Fruit fly (Drosophila melanogaster) whole organism, pupa: ENCODE measurements around the gene Lk6.

Experiments used
- CG10348 ChIP-seq: fragments of 200-800 bp; sonication (Bioruptor generic); IDR thresholded peaks from 2 replicates; pipeline ENCODE4 v1.3.6; 2022; ENCODE audit warnings: missing biosample characterization, missing genetic modification characterization
- CG12605 ChIP-seq: fragments of 200-800 bp; sonication (Bioruptor generic); IDR thresholded peaks from 2 replicates; pipeline ENCODE4 v1.3.6; 2022; ENCODE audit warnings: missing biosample characterization, missing genetic modification characterization
- CG13204 ChIP-seq: fragments of 200-800 bp; sonication (Bioruptor generic); optimal IDR thresholded peaks from 2 replicates; lab custom pipeline; 2018; ENCODE audit warnings: missing biosample characterization, mild to moderate bottlenecking, missing genetic modification characterization, moderate library complexity
- CG14655 ChIP-seq: fragments of 200-800 bp; sonication (Bioruptor generic); optimal IDR thresholded peaks from 3 replicates; lab custom pipeline; 2017; ENCODE audit warnings: mild to moderate bottlenecking, missing biosample characterization, missing genetic modification reagents, missing genetic modification characterization
- CG15710 ChIP-seq: fragments of 200-800 bp; sonication (Bioruptor generic); optimal IDR thresholded peaks from 2 replicates; lab custom pipeline; 2018; ENCODE audit warnings: missing biosample characterization, mild to moderate bottlenecking, missing genetic modification characterization, moderate library complexity
- CG17806 ChIP-seq: fragments of 200-800 bp; sonication (Bioruptor generic); optimal IDR thresholded peaks from 2 replicates; lab custom pipeline; 2018; ENCODE audit warnings: missing biosample characterization, mild to moderate bottlenecking, missing genetic modification characterization, moderate library complexity
- CG32121 ChIP-seq: fragments of 200-800 bp; sonication (Bioruptor generic); IDR thresholded peaks from 2 replicates; pipeline ENCODE4 v1.3.6; 2022; ENCODE audit warnings: missing biosample characterization, missing genetic modification characterization
- CG34367 ChIP-seq: fragments of 200-800 bp; sonication (Bioruptor generic); optimal IDR thresholded peaks from 2 replicates; lab custom pipeline; 2018; ENCODE audit warnings: missing biosample characterization, mild to moderate bottlenecking, missing genetic modification characterization
- CG4496 ChIP-seq: fragments of 200-800 bp; sonication (Bioruptor generic); IDR thresholded peaks from 3 replicates; pipeline ENCODE4 v1.3.6; 2022; ENCODE audit warnings: missing biosample characterization, missing genetic modification characterization
- CG8159 ChIP-seq: fragments of 200-800 bp; sonication (Bioruptor generic); optimal IDR thresholded peaks from 3 replicates; lab custom pipeline; 2018; ENCODE audit warnings: missing biosample characterization, mild to moderate bottlenecking, missing genetic modification characterization, moderate library complexity
- CG8301 ChIP-seq: fragments of 200-800 bp; sonication (Bioruptor generic); optimal IDR thresholded peaks from 2 replicates; lab custom pipeline; 2018; ENCODE audit warnings: missing biosample characterization, mild to moderate bottlenecking, missing genetic modification characterization
- CG9948 ChIP-seq: fragments of 200-800 bp; sonication (Bioruptor generic); optimal IDR thresholded peaks from 2 replicates; lab custom pipeline; 2018; ENCODE audit warnings: missing biosample characterization, mild to moderate bottlenecking, missing genetic modification characterization, moderate library complexity
- D1 ChIP-seq: fragments of 200-800 bp; sonication (Bioruptor generic); optimal IDR thresholded peaks from 2 replicates; lab custom pipeline; 2018; ENCODE audit warnings: missing biosample characterization, mild to moderate bottlenecking, missing genetic modification characterization, moderate library complexity
- EcR ChIP-seq: fragments of 200-800 bp; sonication (Bioruptor generic); optimal IDR thresholded peaks from 3 replicates; lab custom pipeline; 2019; ENCODE audit warnings: missing biosample characterization, missing genetic modification characterization, mild to moderate bottlenecking, moderate library complexity, missing genetic modification reagents
- Ets98B ChIP-seq: fragments of 200-800 bp; sonication (Bioruptor generic); IDR thresholded peaks from 2 replicates; pipeline ENCODE4 v1.3.6; 2022; ENCODE audit warnings: missing biosample characterization, missing genetic modification characterization
- Pif1A ChIP-seq: fragments of 200-800 bp; sonication (Bioruptor generic); optimal IDR thresholded peaks from 3 replicates; lab custom pipeline; 2016; ENCODE audit warnings: missing biosample characterization, missing genetic modification characterization
- Pif1B ChIP-seq: fragments of 200-800 bp; sonication (Bioruptor generic); optimal IDR thresholded peaks from 3 replicates; lab custom pipeline; 2016; ENCODE audit warnings: missing biosample characterization, missing genetic modification characterization
- Snoo ChIP-seq: fragments of 200-800 bp; sonication (Bioruptor generic); optimal IDR thresholded peaks from 3 replicates; lab custom pipeline; 2017; ENCODE audit warnings: missing biosample characterization, mild to moderate bottlenecking, missing genetic modification characterization, inconsistent platforms
- fd96Ca ChIP-seq: fragments of 200-800 bp; sonication (Bioruptor generic); IDR thresholded peaks from 3 replicates; pipeline ENCODE4 v1.3.6; 2022; ENCODE audit warnings: missing biosample characterization, missing genetic modification characterization
- gl ChIP-seq: fragments of 200-800 bp; sonication (Bioruptor generic); optimal IDR thresholded peaks from 2 replicates; lab custom pipeline; 2018; ENCODE audit warnings: missing biosample characterization, mild to moderate bottlenecking, missing genetic modification characterization
- rn ChIP-seq: fragments of 200-800 bp; sonication (Bioruptor generic); IDR thresholded peaks from 2 replicates; pipeline ENCODE4 v1.3.6; 2022; ENCODE audit warnings: missing biosample characterization, missing genetic modification characterization

The Lk6 gene

DNA sequence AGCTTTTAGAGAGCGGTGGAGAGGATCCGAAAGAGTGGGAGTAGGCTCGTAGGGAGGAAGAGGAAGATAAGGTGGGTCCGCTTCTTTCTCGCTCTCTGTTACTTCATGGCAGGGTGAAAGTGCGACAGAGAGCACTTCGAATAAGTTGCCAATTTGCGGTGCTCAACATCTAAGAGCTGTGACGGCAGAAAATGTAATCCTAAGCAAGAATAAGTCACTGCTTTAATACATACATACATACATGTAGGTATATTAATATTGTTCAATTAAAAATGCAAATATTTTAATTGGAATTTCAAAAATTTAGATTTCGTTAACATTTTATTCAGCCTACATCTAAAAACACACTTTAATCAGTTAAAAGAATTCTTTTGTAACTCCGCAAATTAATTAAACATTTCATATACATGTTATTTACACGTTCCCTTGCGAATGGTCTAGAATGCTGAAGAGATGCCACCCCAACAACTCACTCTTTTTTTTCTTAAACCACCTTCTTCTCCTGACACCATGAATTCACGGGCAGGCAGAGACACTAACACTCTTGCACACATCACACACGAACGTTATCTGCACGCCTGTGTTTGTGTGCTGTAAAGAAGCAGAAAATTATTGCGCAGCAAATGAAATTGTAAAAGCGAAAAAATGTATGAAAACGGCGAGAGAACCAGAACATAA lies 5.6 kb downstream of the Lk6 start:
- TF ChIP-seq CG4496 (GFP tag; lab: Robert Waterston, UW), result no peak
- TF ChIP-seq fd96Ca (GFP tag; lab: Robert Waterston, UW), result no peak
- no peak for TF ChIP-seq Ets98B (GFP tag; lab: Robert Waterston, UW)
- peak; percentile 32 for TF ChIP-seq D1 (tag; lab: Kevin White, UChicago)
- no peak for TF ChIP-seq gl (tag; lab: Kevin White, UChicago)
- no peak for TF ChIP-seq CG32121 (GFP tag; lab: Robert Waterston, UW)
- TF ChIP-seq CG10348 (GFP tag; lab: Robert Waterston, UW), result no peak
- peak; percentile 23 for TF ChIP-seq CG8301 (tag; lab: Kevin White, UChicago)
- TF ChIP-seq CG34367 (tag; lab: Kevin White, UChicago), result no peak
- no peak for TF ChIP-seq CG12605 (GFP tag; lab: Robert Waterston, UW)
- peak; percentile 9 for TF ChIP-seq CG14655 (GFP tag; lab: Kevin White, UChicago)
- peak; percentile 15 for TF ChIP-seq CG15710 (tag; lab: Kevin White, UChicago)
- TF ChIP-seq Pif1A (GFP tag; lab: Kevin White, UChicago), result peak; percentile 37
- no peak for TF ChIP-seq CG9948 (tag; lab: Kevin White, UChicago)
- TF ChIP-seq EcR (GFP tag; lab: Kevin White, UChicago), result no peak
- peak; percentile 4 for TF ChIP-seq Snoo
- peak; percentile 40 for TF ChIP-seq Pif1B
- TF ChIP-seq CG17806 (tag; lab: Kevin White, UChicago), result no peak
- TF ChIP-seq CG8159 (tag; lab: Kevin White, UChicago), result peak; percentile 53
- TF ChIP-seq rn (GFP tag; lab: Robert Waterston, UW), result no peak
- peak; percentile 28 for TF ChIP-seq CG13204
- TF ChIP-seq, all 21 proteins: peak for 9

DNA sequence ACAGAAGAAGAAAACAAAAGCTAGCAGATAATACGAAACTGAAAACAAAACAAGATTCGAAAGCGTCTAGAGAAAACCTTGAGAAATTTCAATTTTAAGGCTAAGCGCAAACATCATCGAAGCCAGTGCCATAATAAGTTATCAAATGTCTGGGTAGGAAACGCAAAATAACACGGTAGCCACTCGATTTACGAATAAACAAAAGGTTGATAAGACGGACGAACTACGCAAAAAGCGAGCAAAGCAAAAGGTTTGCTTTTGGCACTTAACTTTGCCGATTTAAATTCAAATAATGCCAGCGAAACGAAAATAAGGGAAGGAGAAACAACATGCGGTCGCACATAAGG lies 6.1 kb downstream of the Lk6 start:
- TF ChIP-seq gl (tag; lab: Kevin White, UChicago) (no peak), CG9948 (tag; lab: Kevin White, UChicago) (no peak), Snoo (no peak), Ets98B (GFP tag; lab: Robert Waterston, UW) (no peak), fd96Ca (GFP tag; lab: Robert Waterston, UW) (no peak), CG32121 (GFP tag; lab: Robert Waterston, UW) (no peak), CG8301 (tag; lab: Kevin White, UChicago) (no peak), CG17806 (tag; lab: Kevin White, UChicago) (no peak)

DNA sequence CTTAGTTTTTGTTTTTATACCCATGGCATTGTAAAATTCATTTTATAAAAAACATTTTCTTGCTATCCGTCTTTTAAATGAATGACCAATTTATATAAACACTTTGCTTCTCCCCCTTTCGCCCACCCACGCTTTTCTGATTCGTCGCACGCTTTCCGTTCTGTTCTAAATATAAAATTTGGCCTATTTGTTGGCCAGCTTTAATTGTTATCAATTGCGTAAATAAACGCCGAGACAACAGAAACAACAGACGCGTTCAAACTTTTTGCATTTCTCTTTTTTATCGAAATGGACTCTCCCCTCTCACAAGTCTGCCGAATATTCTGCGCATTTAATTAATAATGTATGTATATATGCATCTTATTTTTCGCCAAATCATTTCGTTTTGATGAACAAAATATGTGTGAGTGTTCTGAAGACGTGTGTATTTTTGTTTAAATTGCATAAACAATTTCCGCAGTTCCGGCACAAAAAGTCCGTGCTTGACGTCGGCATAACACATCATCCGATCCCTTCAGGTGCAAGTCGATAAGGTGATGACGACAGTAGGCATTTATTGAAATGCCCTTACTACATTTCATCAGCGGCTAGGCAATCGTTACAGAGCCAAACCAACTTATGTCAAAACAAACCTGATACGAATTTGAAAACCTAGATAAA lies 6.9 kb downstream of the Lk6 start:
- TF ChIP-seq CG12605 (GFP tag; lab: Robert Waterston, UW) (no peak), CG15710 (tag; lab: Kevin White, UChicago) (no peak), CG8159 (tag; lab: Kevin White, UChicago) (no peak)

DNA sequence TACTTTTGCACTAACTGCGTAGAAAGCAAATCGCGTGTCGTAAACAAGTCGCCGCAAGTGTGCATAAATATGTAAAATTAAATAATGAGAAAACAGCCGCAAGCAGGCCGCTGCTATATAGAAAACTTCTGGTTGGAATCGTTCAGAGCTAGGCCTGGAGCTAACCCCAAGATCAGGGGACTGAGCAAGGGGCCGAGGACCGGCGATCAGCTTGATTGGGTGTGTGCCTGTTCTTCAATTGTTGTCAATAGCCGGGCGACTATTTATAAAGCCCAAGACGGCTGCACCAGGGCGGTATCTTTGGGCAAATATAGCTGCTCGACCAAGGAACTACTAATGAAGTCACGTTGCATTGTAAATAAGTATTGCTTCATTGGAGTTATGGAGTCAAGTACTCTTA lies 7.5 kb downstream of the Lk6 start:
- TF ChIP-seq EcR (GFP tag; lab: Kevin White, UChicago) (peak; percentile 30), CG17806 (tag; lab: Kevin White, UChicago) (no peak)

DNA sequence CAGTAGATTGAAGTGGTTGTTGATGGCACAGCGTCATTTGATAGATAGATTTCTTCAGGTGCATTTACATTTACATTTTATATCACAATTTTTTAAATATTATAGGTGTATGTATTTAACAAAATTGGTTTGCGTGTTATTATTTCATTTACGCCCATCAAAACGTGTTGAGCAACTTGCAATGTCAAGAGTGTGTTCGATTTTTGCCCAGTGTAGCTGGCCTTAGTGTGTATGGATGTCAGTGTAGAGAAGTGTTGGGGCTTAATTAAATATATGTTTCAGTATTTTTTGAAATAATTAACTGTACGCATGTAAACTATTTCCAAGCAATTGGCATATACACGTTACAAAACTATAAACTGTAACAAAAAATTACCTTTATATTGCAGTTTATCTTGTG lies 12.5 kb downstream of the Lk6 start:
- TF ChIP-seq CG17806 (tag; lab: Kevin White, UChicago) (peak; percentile 4), rn (GFP tag; lab: Robert Waterston, UW) (no peak), D1 (tag; lab: Kevin White, UChicago) (no peak)

DNA sequence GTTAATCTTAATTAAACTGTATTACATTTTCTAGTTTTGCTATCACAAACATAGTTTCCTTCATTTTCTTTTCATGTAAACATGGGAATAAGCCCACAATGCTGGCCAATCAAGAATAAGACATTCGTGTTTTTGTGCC lies 14.1 kb downstream of the Lk6 start, which contains the start of gene CG43062:
TSS of gene CG43062 (plus strand) at position 40 of the 139 bp plus-strand sequence.
- TF ChIP-seq gl (tag; lab: Kevin White, UChicago) (no peak), fd96Ca (GFP tag; lab: Robert Waterston, UW) (no peak), CG8159 (tag; lab: Kevin White, UChicago) (no peak), CG13204 (no peak), Pif1A (GFP tag; lab: Kevin White, UChicago) (no peak), Snoo (no peak), CG4496 (GFP tag; lab: Robert Waterston, UW) (no peak), Pif1B (no peak), CG10348 (GFP tag; lab: Robert Waterston, UW) (no peak), CG32121 (GFP tag; lab: Robert Waterston, UW) (no peak), CG12605 (GFP tag; lab: Robert Waterston, UW) (no peak), EcR (GFP tag; lab: Kevin White, UChicago) (no peak), D1 (tag; lab: Kevin White, UChicago) (no peak), CG8301 (tag; lab: Kevin White, UChicago) (no peak), Ets98B (GFP tag; lab: Robert Waterston, UW) (no peak), CG15710 (tag; lab: Kevin White, UChicago) (no peak)
- TF ChIP-seq, all 21 proteins: peak for 0
